Worm (Caenorhabditis elegans) whole organism, early embryonic: ENCODE results near the gene chpf-2.

ENCODE experiments used
- B0310.2 ChIP-seq: sonication (generic microtip); optimal IDR thresholded peaks from 2 replicates; lab custom pipeline; 2016; ENCODE audit warnings: mild to moderate bottlenecking, missing genetic modification characterization, missing compliant biosample characterization
- ama-1 ChIP-seq: fragments of 150-350 bp; optimal IDR thresholded peaks from 2 replicates; lab custom pipeline; 2014
- ceh-13 ChIP-seq: fragments of 200-800 bp; sonication (Bioruptor generic); optimal IDR thresholded peaks from 2 replicates; lab custom pipeline; 2018; ENCODE audit warnings: mild to moderate bottlenecking, missing genetic modification characterization, missing compliant biosample characterization
- ceh-36 ChIP-seq: sonication (generic microtip); optimal IDR thresholded peaks from 2 replicates; lab custom pipeline; 2016; ENCODE audit warnings: missing genetic modification characterization, inconsistent platforms, missing compliant biosample characterization
- hnd-1 ChIP-seq: sonication (generic microtip); optimal IDR thresholded peaks from 2 replicates; lab custom pipeline; 2016; ENCODE audit warnings: missing genetic modification characterization, missing compliant biosample characterization
- pes-1 ChIP-seq: fragments of 200-800 bp; sonication (Bioruptor generic); IDR thresholded peaks from 2 replicates; pipeline ENCODE4 v1.3.6; 2022; ENCODE audit warnings: missing genetic modification reagents, missing genetic modification characterization, missing compliant biosample characterization
- scrt-1 ChIP-seq: fragments of 200-800 bp; sonication (Bioruptor generic); IDR thresholded peaks from 2 replicates; pipeline ENCODE4 v1.3.6; 2022; ENCODE audit warnings: missing genetic modification characterization, missing compliant biosample characterization
- sea-1 ChIP-seq: fragments of 200-800 bp; sonication (Bioruptor generic); conservative IDR thresholded peaks from 2 replicates; pipeline ENCODE4 v1.3.6; 2022; ENCODE audit warnings: missing genetic modification characterization, missing compliant biosample characterization
- tbx-37 ChIP-seq: fragments of 200-800 bp; sonication (Bioruptor generic); conservative IDR thresholded peaks from 2 replicates; pipeline ENCODE4 v1.3.6; 2022; ENCODE audit warnings: missing genetic modification reagents, missing genetic modification characterization, missing compliant biosample characterization
- tra-4 ChIP-seq: sonication (generic microtip); optimal IDR thresholded peaks from 2 replicates; lab custom pipeline; 2017; ENCODE audit warnings: missing genetic modification characterization, missing compliant biosample characterization

DNA sequence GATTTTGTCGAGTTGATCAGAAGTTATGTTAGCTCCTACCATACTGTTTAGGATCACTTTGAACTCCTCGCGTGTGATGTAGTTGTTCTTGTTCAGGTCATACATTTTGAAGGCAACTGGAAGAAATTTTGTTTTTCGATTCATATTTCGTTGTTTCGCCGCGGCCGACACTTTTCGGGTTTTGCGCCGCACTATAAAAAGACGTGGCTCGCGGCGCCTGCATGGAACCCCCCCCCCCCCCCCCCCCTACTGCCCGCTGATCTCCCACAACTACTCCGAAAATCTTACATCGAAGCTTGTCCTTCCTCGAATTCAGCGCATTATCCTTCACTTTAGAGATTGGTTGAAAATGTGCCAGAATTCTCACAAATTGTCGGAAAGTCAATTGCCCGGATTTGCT is 1.1 kb downstream of the chpf-2 start:
- TF ChIP-seq tbx-37 (GFP tag; lab: Robert Waterston, UW): no peak
- TF ChIP-seq tra-4 (tag; lab: Kevin White, UChicago): no peak
- TF ChIP-seq B0310.2 (tag; lab: Kevin White, UChicago): no peak
- TF ChIP-seq ceh-36 (tag; lab: Kevin White, UChicago): no peak
- no peak for TF ChIP-seq sea-1 (GFP tag; lab: Robert Waterston, UW)
- no peak for TF ChIP-seq pes-1
- no peak for TF ChIP-seq ceh-13
- TF ChIP-seq scrt-1: no peak
- no peak for TF ChIP-seq hnd-1 (tag; lab: Kevin White, UChicago)
- TF ChIP-seq ama-1 (lab: Kevin White, UChicago): no peak
